Worm (Caenorhabditis elegans) whole organism, L3 larva: ENCODE results near the gene comt-4.

Experiments
- R02D3.7 ChIP-seq: fragments of 150-350 bp; optimal IDR thresholded peaks from 2 replicates; lab custom pipeline; 2014; ENCODE audit warnings: missing biosample characterization, missing genetic modification characterization
- ceh-82 ChIP-seq: fragments of 150-350 bp; optimal IDR thresholded peaks from 2 replicates; lab custom pipeline; 2014; ENCODE audit warnings: missing biosample characterization, missing genetic modification characterization
- hmg-11 ChIP-seq: sonication (generic microtip); optimal IDR thresholded peaks from 2 replicates; lab custom pipeline; 2016; ENCODE audit warnings: missing genetic modification characterization, missing compliant biosample characterization
- nhr-23 ChIP-seq: fragments of 150-350 bp; optimal IDR thresholded peaks from 2 replicates; lab custom pipeline; 2014; ENCODE audit warnings: missing biosample characterization, missing genetic modification reagents, missing genetic modification characterization
- nhr-25 ChIP-seq: sonication (generic microtip); optimal IDR thresholded peaks from 2 replicates; lab custom pipeline; 2017; ENCODE audit warnings: missing biosample characterization, missing genetic modification characterization
- tbx-2 ChIP-seq: sonication (generic microtip); optimal IDR thresholded peaks from 2 replicates; lab custom pipeline; 2016; ENCODE audit warnings: mild to moderate bottlenecking, missing genetic modification characterization, missing compliant biosample characterization
- ztf-11 ChIP-seq: fragments of 150-350 bp; optimal IDR thresholded peaks from 2 replicates; lab custom pipeline; 2014; ENCODE audit warnings: missing biosample characterization, missing genetic modification characterization

- TF ChIP-seq nhr-25 (tag; lab: Kevin White, UChicago) (no peak), hmg-11 (tag; lab: Kevin White, UChicago) (no peak), tbx-2 (tag; lab: Kevin White, UChicago) (no peak), nhr-23 (tag; lab: Kevin White, UChicago) (no peak), ztf-11 (no peak), R02D3.7 (tag; lab: Kevin White, UChicago) (no peak), ceh-82 (tag; lab: Kevin White, UChicago) (no peak)
These were observed 45.3 kb downstream of the comt-4 start, which contains the start of gene cysl-4 for ce11 chrV:2004659-2005058.
